Fruit fly (Drosophila melanogaster): ENCODE measurements around the gene CG32365.
A peak's percentile ranks its signal among the peaks of the same experiment; 100 is the strongest.

CG32365 gene

dm6 chr3L:7827841-7828501 is 40.9 kb upstream of the CG32365 start (continued):
- no peak for TF ChIP-seq wdn (GFP tag; IDR thresholded peaks at IDR 0.05)
- TF ChIP-seq CG15269 (tag; optimal IDR thresholded peaks at IDR 0.05) = no peak
- TF ChIP-seq CG1024 (GFP tag; IDR thresholded peaks at IDR 0.05) = no peak
- TF ChIP-seq CG18262 (tag; optimal IDR thresholded peaks at IDR 0.05) = no peak
- no peak for TF ChIP-seq hkb (optimal IDR thresholded peaks at IDR 0.05)
- TF ChIP-seq hkb (GFP tag; IDR thresholded peaks at IDR 0.05) = 0 out of 2 replicates have a peak, but pooled peaks have one; percentile 10
- TF ChIP-seq CG18619 (GFP tag; optimal IDR thresholded peaks at IDR 0.05) = no peak
- 0 out of 3 replicates have a peak, but pooled peaks have one; percentile 21 for TF ChIP-seq HLH4C (GFP tag; IDR thresholded peaks at IDR 0.05; ENCODE audit: partially characterized antibody)
- TF ChIP-seq CG17912 (GFP tag; optimal IDR thresholded peaks at IDR 0.05) = no peak
- TF ChIP-seq inv (GFP tag; IDR thresholded peaks at IDR 0.05; ENCODE audit: partially characterized antibody) = no peak; the same call in 1 of the 2 replicates
- no peak for TF ChIP-seq CG34224 (GFP tag; IDR thresholded peaks at IDR 0.05; ENCODE audit: partially characterized antibody)
- TF ChIP-seq Med (GFP tag) = peak; percentile 78
- no peak for TF ChIP-seq cas (GFP tag; IDR thresholded peaks at IDR 0.05)
- peak in 1 of 2 experiments; percentile 86 for TF ChIP-seq Eip74EF (GFP tag; optimal IDR thresholded peaks at IDR 0.05)
- peak; percentile 45 for TF ChIP-seq oc (tag; optimal IDR thresholded peaks at IDR 0.05)
- TF ChIP-seq CG33557 (GFP tag; optimal IDR thresholded peaks at IDR 0.05) = no peak
- TF ChIP-seq Taf1 (GFP tag; IDR thresholded peaks at IDR 0.05) = no peak
- peak; percentile 95 for TF ChIP-seq Adf1 (GFP tag; IDR thresholded peaks at IDR 0.05)
- TF ChIP-seq CG17186 (GFP tag; optimal IDR thresholded peaks at IDR 0.05) = no peak
- TF ChIP-seq CG13287 (GFP tag; IDR thresholded peaks at IDR 0.05; ENCODE audit: partially characterized antibody) = 0 out of 2 replicates have a peak, but pooled peaks have one; percentile 8
- TF ChIP-seq Dip2 (GFP tag; IDR thresholded peaks at IDR 0.05) = no peak
- TF ChIP-seq CG11398 (GFP tag; optimal IDR thresholded peaks at IDR 0.05) = no peak
- no peak for TF ChIP-seq BtbVII (GFP tag; optimal IDR thresholded peaks at IDR 0.05)
- no peak for TF ChIP-seq Nf-YA (GFP tag; IDR thresholded peaks at IDR 0.05)
- peak; percentile 37 to 59 for TF ChIP-seq Trl (optimal IDR thresholded peaks at IDR 0.05)
- TF ChIP-seq Trl (GFP tag; optimal IDR thresholded peaks at IDR 0.05) = no peak
- peak; percentile 81 for TF ChIP-seq Blimp-1 (GFP tag; optimal IDR thresholded peaks at IDR 0.05)
- TF ChIP-seq pum (GFP tag; optimal IDR thresholded peaks at IDR 0.05) = no peak
- TF ChIP-seq Antp (GFP tag; optimal IDR thresholded peaks at IDR 0.05) = no peak
- TF ChIP-seq ftz-f1 (GFP tag; optimal IDR thresholded peaks at IDR 0.05) = no peak
- TF ChIP-seq shn (GFP tag; optimal IDR thresholded peaks at IDR 0.05) = no peak
- TF ChIP-seq CG12299 (tag; optimal IDR thresholded peaks at IDR 0.05) = no peak
- no peak for TF ChIP-seq Sin3A (optimal IDR thresholded peaks at IDR 0.05)
- TF ChIP-seq CG10654 (GFP tag; optimal IDR thresholded peaks at IDR 0.05) = no peak
- no peak for TF ChIP-seq CG15073 (GFP tag; optimal IDR thresholded peaks at IDR 0.05)
- peak; percentile 11; the same call in 1 of the 2 replicates for TF ChIP-seq Bgb (GFP tag; IDR thresholded peaks at IDR 0.05; ENCODE audit: partially characterized antibody)
- TF ChIP-seq CG1792 (GFP tag; optimal IDR thresholded peaks at IDR 0.05) = no peak
- no peak for TF ChIP-seq stwl (tag; optimal IDR thresholded peaks at IDR 0.05)
- TF ChIP-seq tup (GFP tag; optimal IDR thresholded peaks at IDR 0.05) = no peak
- no peak for TF ChIP-seq Sox100B (GFP tag; optimal IDR thresholded peaks at IDR 0.05)
- TF ChIP-seq CG4360 (GFP tag; IDR thresholded peaks at IDR 0.05) = no peak
- TF ChIP-seq vvl (GFP tag; IDR thresholded peaks at IDR 0.05) = peak; percentile 55; the same call in 1 of the 2 replicates
- TF ChIP-seq cg (GFP tag; optimal IDR thresholded peaks at IDR 0.05) = no peak
- peak; percentile 11 for TF ChIP-seq sd (tag; optimal IDR thresholded peaks at IDR 0.05)
- no peak for TF ChIP-seq CG32767 (GFP tag; IDR thresholded peaks at IDR 0.05)
- TF ChIP-seq CG2199 (GFP tag; IDR thresholded peaks at IDR 0.05) = no peak
- TF ChIP-seq Max (GFP tag; optimal IDR thresholded peaks at IDR 0.05) = no peak
- no peak for TF ChIP-seq CG6654 (GFP tag; optimal IDR thresholded peaks at IDR 0.05)
- no peak for TF ChIP-seq usp (GFP tag; optimal IDR thresholded peaks at IDR 0.05)
- no peak for TF ChIP-seq gsb-n (tag; optimal IDR thresholded peaks at IDR 0.05)

Measured in whole organism, embryonic.